Worm (Caenorhabditis elegans): Measurements from ENCODE around the gene grl-10.

Gene grl-10

DNA sequence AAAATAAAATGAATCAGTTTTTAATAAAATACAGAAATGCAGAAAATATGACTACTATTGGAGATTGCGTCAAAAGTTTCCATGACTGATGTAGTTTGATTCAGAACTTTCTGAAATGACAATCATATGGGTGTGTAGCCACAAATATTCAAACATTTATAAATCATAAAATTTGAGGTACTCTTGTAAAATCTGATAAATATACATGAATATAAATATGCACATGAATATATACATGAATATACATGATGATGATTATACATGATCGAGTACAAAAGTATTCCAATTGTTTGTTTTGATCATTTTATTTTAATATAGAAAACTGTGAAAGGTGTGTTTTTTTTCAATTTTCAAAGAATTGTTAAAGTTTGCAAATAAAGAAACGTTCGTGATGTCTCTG lies 19.8 kb upstream of the grl-10 start, which contains the start of gene T05B11.4:
Gene T05B11.4 (minus strand): TSS at position 101 of the 400 bp plus-strand sequence.
- TF ChIP-seq nfya-2 (GFP tag; IDR thresholded peaks at IDR 0.05) (no peak), attf-5 (GFP tag; optimal IDR thresholded peaks at IDR 0.05) (no peak), somi-1 (GFP tag; optimal IDR thresholded peaks at IDR 0.05) (no peak), bed-1 (GFP tag; IDR thresholded peaks at IDR 0.05) (no peak), Y67H2A.10 (GFP tag; conservative IDR thresholded peaks at IDR 0.05) (no peak), attf-6 (GFP tag; IDR thresholded peaks at IDR 0.05) (no peak)

DNA sequence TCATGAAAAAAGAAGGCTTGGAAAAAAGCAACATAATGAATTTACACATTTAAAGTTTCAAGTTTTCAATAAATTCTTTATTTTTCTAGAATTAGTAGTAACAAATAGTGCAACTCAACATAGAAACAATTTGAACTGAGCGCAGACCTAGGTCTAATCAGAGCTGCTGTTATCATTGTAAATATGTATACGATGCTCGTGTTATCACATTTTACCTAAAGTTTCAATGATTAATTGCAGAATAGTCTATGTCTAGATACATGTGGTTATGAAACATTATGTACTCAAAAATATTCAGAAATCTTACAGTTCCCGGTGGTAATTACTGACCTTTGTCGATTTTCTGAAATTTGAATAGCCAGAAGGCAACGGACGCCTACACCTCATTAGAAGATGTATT lies 18.4 kb upstream of the grl-10 start:
- TF ChIP-seq dox-1 (GFP tag; IDR thresholded peaks at IDR 0.05), result no peak
- TF ChIP-seq hlh-26 (GFP tag; conservative IDR thresholded peaks at IDR 0.05), result no peak
- no peak for TF ChIP-seq pha-4 (tag; optimal IDR thresholded peaks at IDR 0.05)
- no peak for TF ChIP-seq hlh-12 (tag; optimal IDR thresholded peaks at IDR 0.05)
- no peak for TF ChIP-seq unc-130 (GFP tag; optimal IDR thresholded peaks at IDR 0.05)
- TF ChIP-seq ekl-4 (GFP tag; IDR thresholded peaks at IDR 0.05), result no peak
- TF ChIP-seq ceh-100 (GFP tag; IDR thresholded peaks at IDR 0.05), result no peak
- no peak for TF ChIP-seq dpff-1 (tag; optimal IDR thresholded peaks at IDR 0.05)
- TF ChIP-seq rpc-1 (optimal IDR thresholded peaks at IDR 0.05), result no peak
- TF ChIP-seq rpc-1 (tag; optimal IDR thresholded peaks at IDR 0.05), result no peak
- no peak for TF ChIP-seq ceh-79 (tag; optimal IDR thresholded peaks at IDR 0.05)
- no peak for TF ChIP-seq gei-17 (GFP tag; optimal IDR thresholded peaks at IDR 0.05)
- TF ChIP-seq madf-6 (GFP tag; IDR thresholded peaks at IDR 0.05), result no peak
- TF ChIP-seq Y67H2A.10 (GFP tag; conservative IDR thresholded peaks at IDR 0.05), result no peak
- no peak for TF ChIP-seq tbp1 (GFP tag; optimal IDR thresholded peaks at IDR 0.05)
- TF ChIP-seq cebp-2 (GFP tag; IDR thresholded peaks at IDR 0.05), result no peak
- no peak for TF ChIP-seq athp-1 (tag; optimal IDR thresholded peaks at IDR 0.05)
- TF ChIP-seq tbx-9 (tag; optimal IDR thresholded peaks at IDR 0.05; ENCODE audit: borderline replicate concordance), result no peak
- TF ChIP-seq F57C9.4 (tag; optimal IDR thresholded peaks at IDR 0.05), result no peak

DNA sequence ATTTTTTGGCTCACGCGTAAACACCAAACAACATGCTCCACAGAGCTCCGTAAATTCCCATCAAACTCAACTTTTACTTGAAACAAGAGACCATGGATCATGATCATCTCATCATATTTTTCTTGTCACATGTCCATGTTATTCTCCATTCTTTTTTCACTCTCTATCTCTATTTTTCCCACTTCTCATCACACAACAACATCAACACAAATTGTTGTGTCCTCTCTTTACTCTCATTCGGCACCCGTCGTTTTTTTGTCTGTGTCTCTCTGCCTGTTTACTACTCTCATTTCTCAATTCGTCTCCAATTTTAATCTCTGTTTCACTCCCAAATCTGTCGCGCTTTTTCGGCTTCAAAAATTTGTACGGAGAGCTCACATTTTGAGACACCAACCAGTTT lies 15.1 kb upstream of the grl-10 start:
- peak; percentile 33 for TF ChIP-seq lin-40 (tag; optimal IDR thresholded peaks at IDR 0.05)
- peak; percentile 44 for TF ChIP-seq ceh-27 (GFP tag; optimal IDR thresholded peaks at IDR 0.05)
- TF ChIP-seq Y67H2A.10 (GFP tag; conservative IDR thresholded peaks at IDR 0.05), result no peak
- TF ChIP-seq Y79H2A.3 (GFP tag; conservative IDR thresholded peaks at IDR 0.05), result no peak
- TF ChIP-seq lin-35 (GFP tag; optimal IDR thresholded peaks at IDR 0.05), result peak in 1 of 3 experiments; percentile 5
- TF ChIP-seq K12H6.12 (tag; optimal IDR thresholded peaks at IDR 0.05), result peak; percentile 73
- peak; percentile 61 for TF ChIP-seq somi-1 (GFP tag; optimal IDR thresholded peaks at IDR 0.05)

DNA sequence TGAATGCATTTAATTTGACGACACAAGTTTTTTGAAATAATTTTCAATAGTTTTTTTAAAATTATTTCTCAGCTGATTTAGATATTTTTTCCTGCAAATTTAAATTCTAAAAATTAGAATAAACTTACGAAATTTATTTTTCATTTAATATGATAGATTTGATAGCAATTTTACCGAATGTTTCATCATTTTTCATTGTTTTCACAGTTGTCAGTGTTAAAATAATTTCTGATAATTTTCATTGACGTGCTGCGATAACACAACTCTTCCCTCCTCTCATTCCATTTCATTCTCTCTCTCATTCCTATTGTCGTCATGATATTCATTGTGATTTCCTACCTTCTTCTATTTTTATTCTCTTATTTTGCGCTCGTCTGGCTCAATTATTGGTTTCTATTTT lies 14.2 kb upstream of the grl-10 start, which contains the start of gene hint-3:
Gene hint-3 (plus strand): TSS at position 301 of the 400 bp plus-strand sequence.
- TF ChIP-seq rpc-1 (optimal IDR thresholded peaks at IDR 0.05), result no peak
- TF ChIP-seq rpc-1 (tag; optimal IDR thresholded peaks at IDR 0.05), result no peak
- TF ChIP-seq zim-3 (tag; optimal IDR thresholded peaks at IDR 0.05), result no peak
- TF ChIP-seq nhr-80 (tag; optimal IDR thresholded peaks at IDR 0.05), result peak; percentile 28
- TF ChIP-seq Y79H2A.3 (GFP tag; conservative IDR thresholded peaks at IDR 0.05), result no peak

DNA sequence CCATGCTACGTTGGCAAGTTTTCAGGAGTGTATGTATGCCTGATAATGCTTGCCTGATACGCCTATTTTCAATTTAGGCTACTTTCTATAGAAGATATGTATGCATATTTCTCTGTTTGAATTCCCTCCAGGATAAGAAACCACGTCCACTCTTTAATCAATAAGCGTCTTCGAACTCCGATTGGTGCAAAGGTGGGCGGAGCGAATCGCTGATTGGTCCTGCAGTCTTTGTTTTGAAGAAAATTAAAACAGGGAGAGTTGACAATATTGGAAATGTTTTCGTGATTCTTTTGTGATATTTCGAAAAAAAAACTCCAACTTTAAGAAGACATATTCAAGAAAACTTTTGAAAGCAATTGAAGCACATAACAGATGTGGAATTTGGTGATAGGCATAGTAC lies 12.4 kb upstream of the grl-10 start:
- TF ChIP-seq lin-35 (GFP tag; optimal IDR thresholded peaks at IDR 0.05) (no peak), Y53G8AR.9 (GFP tag; conservative IDR thresholded peaks at IDR 0.05) (0 out of 2 replicates have a peak, but pooled peaks have one; percentile 1)
